Fruit fly (Drosophila melanogaster) whole organism, embryonic: Measurements from ENCODE around the gene Xe7.

Experiments used
- ATbp ChIP-seq: fragments of 200-800 bp; sonication (Bioruptor generic); optimal IDR thresholded peaks from 2 replicates; lab custom pipeline; 2017; ENCODE audit warnings: missing biosample characterization, mild to moderate bottlenecking, missing genetic modification characterization, missing genetic modification reagents
- Asciz ChIP-seq: fragments of 200-800 bp; sonication (Bioruptor generic); optimal IDR thresholded peaks from 2 replicates; lab custom pipeline; 2017; ENCODE audit warnings: missing biosample characterization, mild to moderate bottlenecking, missing genetic modification characterization, missing genetic modification reagents
- Awh ChIP-seq: fragments of 200-800 bp; sonication (Bioruptor generic); IDR thresholded peaks from 2 replicates; pipeline ENCODE4, ENCODE4 v1.3.6; 2022; ENCODE audit warnings: missing biosample characterization, missing genetic modification characterization
- Blimp-1 ChIP-seq: fragments of 200-800 bp; sonication (Bioruptor generic); optimal IDR thresholded peaks from 3 replicates; lab custom pipeline; 2018; ENCODE audit warnings: missing biosample characterization, missing genetic modification characterization, mild to moderate bottlenecking, moderate library complexity, missing genetic modification reagents
- CG10979 ChIP-seq: fragments of 200-800 bp; sonication (Bioruptor generic); optimal IDR thresholded peaks from 2 replicates; lab custom pipeline; 2018; ENCODE audit warnings: missing biosample characterization, mild to moderate bottlenecking, missing genetic modification characterization, moderate library complexity
- CG11398 ChIP-seq: fragments of 200-800 bp; sonication (Bioruptor generic); optimal IDR thresholded peaks from 2 replicates; lab custom pipeline; 2016; ENCODE audit warnings: missing biosample characterization, missing genetic modification characterization
- CG11504 ChIP-seq: fragments of 200-800 bp; sonication (Bioruptor generic); optimal IDR thresholded peaks from 3 replicates; lab custom pipeline; 2019; ENCODE audit warnings: missing biosample characterization, mild to moderate bottlenecking, missing genetic modification characterization, moderate library complexity
- CG13624 ChIP-seq: fragments of 200-800 bp; sonication (Bioruptor generic); optimal IDR thresholded peaks from 2 replicates; lab custom pipeline; 2016; ENCODE audit warnings: missing biosample characterization, missing genetic modification characterization
- CG1603 ChIP-seq: fragments of 200-800 bp; sonication (Bioruptor generic); optimal IDR thresholded peaks from 2 replicates; lab custom pipeline; 2019; ENCODE audit warnings: missing biosample characterization, mild to moderate bottlenecking, missing genetic modification characterization, moderate library complexity
- CG18262 ChIP-seq: fragments of 200-800 bp; optimal IDR thresholded peaks from 3 replicates; lab custom pipeline; 2019; ENCODE audit warnings: missing biosample characterization, mild to moderate bottlenecking, missing genetic modification characterization, moderate library complexity
- CG2712 ChIP-seq: fragments of 200-800 bp; optimal IDR thresholded peaks from 3 replicates; lab custom pipeline; 2019; ENCODE audit warnings: missing biosample characterization, mild to moderate bottlenecking, missing genetic modification characterization, moderate library complexity
- CG3726 ChIP-seq: fragments of 200-800 bp; sonication (Bioruptor generic); IDR thresholded peaks from 3 replicates; pipeline ENCODE4, ENCODE4 v1.3.6; 2022; ENCODE audit warnings: missing biosample characterization, missing genetic modification characterization
- CG3995 ChIP-seq: fragments of 200-800 bp; sonication (Bioruptor generic); optimal IDR thresholded peaks from 3 replicates; lab custom pipeline; 2016; ENCODE audit warnings: missing biosample characterization, missing genetic modification characterization
- CG4424 ChIP-seq: fragments of 200-800 bp; sonication (Bioruptor generic); optimal IDR thresholded peaks from 3 replicates; lab custom pipeline; 2016; ENCODE audit warnings: missing biosample characterization, missing genetic modification characterization
- CG6254 ChIP-seq: fragments of 200-800 bp; sonication (Bioruptor generic); optimal IDR thresholded peaks from 3 replicates; lab custom pipeline; 2017; ENCODE audit warnings: mild to moderate bottlenecking, missing biosample characterization, missing genetic modification reagents, missing genetic modification characterization
- CG7786 ChIP-seq: fragments of 200-800 bp; sonication (Bioruptor generic); optimal IDR thresholded peaks from 2 replicates; lab custom pipeline; 2016; ENCODE audit warnings: missing biosample characterization, missing genetic modification characterization
- CG7963 ChIP-seq: fragments of 200-800 bp; sonication (Bioruptor generic); IDR thresholded peaks from 3 replicates; pipeline ENCODE4 v1.3.6; 2022; ENCODE audit warnings: missing biosample characterization, missing genetic modification characterization; ENCODE audit not compliant: partially characterized antibody
- CG8290 ChIP-seq, 3 experiments: fragments of 200-800 bp; sonication (Bioruptor generic); optimal IDR thresholded peaks; 2 replicates each; lab custom pipeline; 2016 to 2019; ENCODE audit warnings: missing biosample characterization in 3 of 3, missing genetic modification characterization in 3 of 3, mild to moderate bottlenecking in 2 of 3, moderate library complexity in 1 of 3
- CG8388 ChIP-seq: fragments of 200-800 bp; sonication (Bioruptor generic); optimal IDR thresholded peaks from 2 replicates; lab custom pipeline; 2019; ENCODE audit warnings: missing biosample characterization, mild to moderate bottlenecking, missing genetic modification characterization, moderate library complexity
- CG9727 ChIP-seq: fragments of 200-800 bp; sonication (Bioruptor generic); optimal IDR thresholded peaks from 3 replicates; lab custom pipeline; 2017; ENCODE audit warnings: missing biosample characterization, mild to moderate bottlenecking, missing genetic modification characterization
- CrebB ChIP-seq: fragments of 200-800 bp; sonication (Bioruptor generic); optimal IDR thresholded peaks from 3 replicates; lab custom pipeline; 2018; ENCODE audit warnings: missing biosample characterization, mild to moderate bottlenecking, missing genetic modification characterization
- Drgx ChIP-seq: fragments of 200-800 bp; sonication (Bioruptor generic); IDR thresholded peaks from 2 replicates; pipeline ENCODE4 v1.3.6; 2022; ENCODE audit warnings: missing biosample characterization, missing genetic modification characterization
- Ets97D ChIP-seq: fragments of 200-800 bp; sonication (Bioruptor generic); optimal IDR thresholded peaks from 3 replicates; lab custom pipeline; 2016; ENCODE audit warnings: missing biosample characterization, missing genetic modification characterization
- HLH3B ChIP-seq: fragments of 200-800 bp; sonication (Bioruptor generic); IDR thresholded peaks from 2 replicates; pipeline ENCODE4 v1.3.6; 2022; ENCODE audit warnings: missing biosample characterization, missing genetic modification characterization
- HLHmδ ChIP-seq: fragments of 200-800 bp; sonication (Bioruptor generic); optimal IDR thresholded peaks from 2 replicates; lab custom pipeline; 2018; ENCODE audit warnings: missing biosample characterization, mild to moderate bottlenecking, missing genetic modification characterization, moderate library complexity
- Hr51 ChIP-seq, 2 experiments: fragments of 200-800 bp; sonication (Bioruptor generic); optimal IDR thresholded peaks; 2 replicates in 1 of 2; 3 replicates in 1 of 2; lab custom pipeline; 2016 to 2018; ENCODE audit warnings: missing biosample characterization in 2 of 2, missing genetic modification characterization in 2 of 2, mild to moderate bottlenecking in 1 of 2, moderate library complexity in 1 of 2
- Jarid2 ChIP-seq: fragments of 200-800 bp; sonication (Bioruptor generic); optimal IDR thresholded peaks from 3 replicates; lab custom pipeline; 2017; ENCODE audit warnings: mild to moderate bottlenecking, missing biosample characterization, missing genetic modification reagents, missing genetic modification characterization
- Neu2 ChIP-seq: fragments of 200-800 bp; sonication (Bioruptor generic); optimal IDR thresholded peaks from 3 replicates; lab custom pipeline; 2016; ENCODE audit warnings: missing biosample characterization, missing genetic modification characterization, borderline replicate concordance
- NfI ChIP-seq: fragments of 200-800 bp; sonication (Bioruptor generic); optimal IDR thresholded peaks from 3 replicates; lab custom pipeline; 2018; ENCODE audit warnings: missing biosample characterization, mild to moderate bottlenecking, missing genetic modification characterization, moderate library complexity
- Scr ChIP-seq: fragments of 200-800 bp; sonication (Bioruptor generic); IDR thresholded peaks from 2 replicates; pipeline ENCODE4 v1.3.6; 2022; ENCODE audit warnings: missing biosample characterization, missing genetic modification characterization; ENCODE audit not compliant: partially characterized antibody
- Sox102F ChIP-seq: fragments of 200-800 bp; sonication (Bioruptor generic); optimal IDR thresholded peaks from 2 replicates; lab custom pipeline; 2018; ENCODE audit warnings: missing biosample characterization, mild to moderate bottlenecking, missing genetic modification characterization, moderate library complexity
- Xrp1 ChIP-seq: fragments of 200-800 bp; sonication (Bioruptor generic); IDR thresholded peaks from 2 replicates; pipeline ENCODE4 v1.3.6; 2022; ENCODE audit warnings: missing biosample characterization, missing genetic modification characterization
- bsh ChIP-seq, 2 experiments: fragments of 200-800 bp; sonication (Bioruptor generic); optimal IDR thresholded peaks; 2 replicates each; lab custom pipeline; 2017 to 2018; ENCODE audit warnings: mild to moderate bottlenecking in 2 of 2, missing biosample characterization in 2 of 2, missing genetic modification characterization in 2 of 2, moderate library complexity in 1 of 2
- ci ChIP-seq: fragments of 200-800 bp; sonication (Bioruptor generic); IDR thresholded peaks from 3 replicates; pipeline ENCODE4 v1.3.6; 2022; ENCODE audit warnings: missing biosample characterization, missing genetic modification characterization
- dmrt99B ChIP-seq: fragments of 200-800 bp; sonication (Bioruptor generic); optimal IDR thresholded peaks from 2 replicates; lab custom pipeline; 2018; ENCODE audit warnings: missing biosample characterization, mild to moderate bottlenecking, missing genetic modification characterization, moderate library complexity
- ewg ChIP-seq: fragments of 200-800 bp; sonication (Bioruptor generic); optimal IDR thresholded peaks from 3 replicates; lab custom pipeline; 2017; ENCODE audit warnings: mild to moderate bottlenecking, missing biosample characterization, missing genetic modification reagents, missing genetic modification characterization
- lab ChIP-seq: fragments of 200-800 bp; sonication (Bioruptor generic); optimal IDR thresholded peaks from 3 replicates; lab custom pipeline; 2017; ENCODE audit warnings: missing biosample characterization, missing genetic modification characterization, mild to moderate bottlenecking, moderate library complexity, missing genetic modification reagents
- maf-S ChIP-seq: fragments of 200-800 bp; sonication (Bioruptor generic); optimal IDR thresholded peaks from 2 replicates; lab custom pipeline; 2016; ENCODE audit warnings: missing biosample characterization, missing genetic modification characterization
- phol ChIP-seq: fragments of 200-800 bp; sonication (Bioruptor generic); optimal IDR thresholded peaks from 3 replicates; lab custom pipeline; 2018; ENCODE audit warnings: missing biosample characterization, mild to moderate bottlenecking, missing genetic modification characterization, moderate library complexity
- ranshi ChIP-seq: fragments of 200-800 bp; sonication (Bioruptor generic); IDR thresholded peaks from 2 replicates; pipeline ENCODE4 v1.3.6; 2022; ENCODE audit warnings: missing biosample characterization, missing genetic modification characterization
- slp2 ChIP-seq: fragments of 200-800 bp; sonication (Bioruptor generic); optimal IDR thresholded peaks from 2 replicates; lab custom pipeline; 2016; ENCODE audit warnings: missing biosample characterization, missing genetic modification characterization
- unpg ChIP-seq: fragments of 200-800 bp; sonication (Bioruptor generic); optimal IDR thresholded peaks from 3 replicates; lab custom pipeline; 2018; ENCODE audit warnings: missing biosample characterization, mild to moderate bottlenecking, missing genetic modification characterization, moderate library complexity

Xe7 gene

dm6 chr3R:5694461-5694860 lies 25.3 kb upstream of the Xe7 start:
- TF ChIP-seq ewg (GFP tag; lab: Kevin White, UChicago) (no peak), Asciz (GFP tag; lab: Kevin White, UChicago) (peak; percentile 12), CG3726 (GFP tag; lab: Robert Waterston, UW) (no peak), Scr (GFP tag; lab: Robert Waterston, UW) (no peak), CG2712 (tag; lab: Kevin White, UChicago) (peak; percentile 27), CG13624 (GFP tag; lab: Kevin White, UChicago) (no peak), CG11504 (tag; lab: Kevin White, UChicago) (peak; percentile 28), Sox102F (peak; percentile 43), maf-S (GFP tag; lab: Kevin White, UChicago) (no peak), ci (peak; percentile 58; the same call in 1 of the 3 replicates), NfI (no peak), CG8290 (GFP tag; optimal IDR thresholded peaks at IDR 0.05; lab: Kevin White, UChicago) (no peak), CG8290 (tag; optimal IDR thresholded peaks at IDR 0.05; lab: Kevin White, UChicago) (no peak), ATbp (GFP tag; lab: Kevin White, UChicago) (peak; percentile 5), bsh (GFP tag; optimal IDR thresholded peaks at IDR 0.05; lab: Kevin White, UChicago) (peak in 1 of 2 experiments; percentile 10), Awh (GFP tag; lab: Robert Waterston, UW) (0 out of 2 replicates have a peak, but pooled peaks have one; percentile 9), lab (GFP tag; lab: Kevin White, UChicago) (no peak), Xrp1 (0 out of 2 replicates have a peak, but pooled peaks have one; percentile 28), CrebB (tag; lab: Kevin White, UChicago) (no peak), CG3995 (GFP tag; lab: Kevin White, UChicago) (no peak), CG18262 (peak; percentile 29), Blimp-1 (GFP tag; lab: Kevin White, UChicago) (peak; percentile 49), CG4424 (GFP tag; lab: Kevin White, UChicago) (peak; percentile 1), Hr51 (GFP tag; optimal IDR thresholded peaks at IDR 0.05; lab: Kevin White, UChicago) (peak in 1 of 2 experiments; percentile 9), unpg (GFP tag; lab: Kevin White, UChicago) (peak; percentile 24), CG11398 (GFP tag; lab: Kevin White, UChicago) (no peak), phol (tag; lab: Kevin White, UChicago) (peak; percentile 20), HLH3B (no peak), CG7963 (no peak), CG9727 (GFP tag; lab: Kevin White, UChicago) (no peak), Jarid2 (GFP tag; lab: Kevin White, UChicago) (no peak), dmrt99B (tag; lab: Kevin White, UChicago) (no peak), CG7786 (GFP tag; lab: Kevin White, UChicago) (no peak), ranshi (0 out of 2 replicates have a peak, but pooled peaks have one; percentile 12), HLHmδ (GFP tag; lab: Kevin White, UChicago) (no peak), slp2 (no peak), Neu2 (GFP tag; lab: Kevin White, UChicago) (no peak), CG10979 (peak; percentile 2), Ets97D (GFP tag; lab: Kevin White, UChicago) (no peak), CG1603 (tag; lab: Kevin White, UChicago) (peak; percentile 52), CG8388 (GFP tag; lab: Kevin White, UChicago) (peak; percentile 12), CG6254 (GFP tag; lab: Kevin White, UChicago) (peak; percentile 25), Drgx (GFP tag; lab: Robert Waterston, UW) (peak; percentile 83)
